Worm (Caenorhabditis elegans): ENCODE measurements around the gene hot-2.

Gene hot-2

DNA sequence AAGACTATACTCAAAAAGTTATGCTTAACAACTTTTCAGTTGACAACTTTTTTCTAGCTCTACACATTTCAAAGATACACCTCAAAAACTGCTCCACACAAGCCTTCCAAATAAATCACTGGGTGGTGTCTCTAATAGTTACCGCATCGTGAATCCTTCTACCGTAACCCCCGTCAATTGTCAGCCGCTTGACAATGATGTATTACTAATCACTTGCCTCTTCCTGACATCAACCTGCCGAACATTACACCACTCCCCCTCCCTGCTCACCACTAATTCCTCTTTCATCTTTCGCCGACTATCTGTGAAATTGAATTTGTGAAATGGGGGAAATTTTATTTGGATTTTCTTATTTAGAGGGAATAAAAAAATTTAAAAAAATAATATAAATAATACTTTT is 7.1 kb downstream of the hot-2 start:
- no peak for TF ChIP-seq bed-1 (GFP tag; IDR thresholded peaks at IDR 0.05)
- no peak for TF ChIP-seq Y56A3A.18 (GFP tag; IDR thresholded peaks at IDR 0.05)

DNA sequence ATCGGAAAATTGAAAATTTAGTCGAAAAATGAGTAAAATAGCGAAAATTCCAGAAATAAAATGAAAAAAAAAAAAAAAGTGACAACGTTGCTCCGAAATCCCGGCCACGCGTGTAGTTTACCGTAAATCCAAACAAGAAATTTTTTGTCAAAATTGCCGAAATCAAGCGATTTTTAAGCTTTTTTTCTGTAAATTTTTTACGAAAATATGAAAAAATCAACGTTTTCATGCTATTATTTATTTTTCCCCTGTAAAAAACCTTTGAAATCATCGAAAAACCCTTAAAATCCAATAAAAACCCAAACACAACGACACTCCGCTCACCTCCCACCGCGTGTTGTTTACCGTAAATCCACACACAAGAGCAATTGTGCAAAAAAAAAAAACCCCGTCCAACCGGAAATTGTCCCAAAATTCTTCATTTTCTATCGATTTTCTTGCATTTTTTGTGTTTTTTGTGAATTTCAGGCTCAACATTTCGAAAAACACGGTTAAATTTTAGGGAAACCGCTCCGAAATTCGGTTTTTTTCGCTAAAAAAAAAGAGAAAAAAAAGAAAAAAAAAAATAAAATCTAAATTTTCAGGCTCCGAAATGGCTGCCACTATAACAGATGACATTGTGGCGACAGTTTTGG is 15.5 kb downstream of the hot-2 start, which contains the start of the genes Y39B6A.3 and pph-5:
Gene Y39B6A.3 (minus strand): TSS at position 51 of the 635 bp plus-strand sequence.
Gene pph-5 (plus strand): TSS at position 585 of the 635 bp plus-strand sequence.
- TF ChIP-seq ztf-26 (tag; optimal IDR thresholded peaks at IDR 0.05) (no peak), B0035.1 (tag; optimal IDR thresholded peaks at IDR 0.05) (no peak), K11D2.4 (GFP tag; IDR thresholded peaks at IDR 0.05) (0 out of 2 replicates have a peak, but pooled peaks have one; percentile 38), K12H6.12 (tag; optimal IDR thresholded peaks at IDR 0.05) (peak; percentile 31), attf-5 (GFP tag; optimal IDR thresholded peaks at IDR 0.05) (peak; percentile 69), lin-40 (tag; optimal IDR thresholded peaks at IDR 0.05) (peak; percentile 36), snpc-4 (GFP tag; optimal IDR thresholded peaks at IDR 0.05) (no peak), snpc-4 (tag; optimal IDR thresholded peaks at IDR 0.05) (peak in 1 of 4 experiments; percentile 36), cebp-1 (GFP tag; IDR thresholded peaks at IDR 0.05) (no peak), cebp-1 (tag; optimal IDR thresholded peaks at IDR 0.05) (peak; percentile 2), attf-3 (GFP tag; conservative IDR thresholded peaks at IDR 0.05) (peak; percentile 98), snpc-3.4 (tag; optimal IDR thresholded peaks at IDR 0.05) (peak; percentile 25), Y53F4B.3 (GFP tag; IDR thresholded peaks at IDR 0.05) (no peak)

DNA sequence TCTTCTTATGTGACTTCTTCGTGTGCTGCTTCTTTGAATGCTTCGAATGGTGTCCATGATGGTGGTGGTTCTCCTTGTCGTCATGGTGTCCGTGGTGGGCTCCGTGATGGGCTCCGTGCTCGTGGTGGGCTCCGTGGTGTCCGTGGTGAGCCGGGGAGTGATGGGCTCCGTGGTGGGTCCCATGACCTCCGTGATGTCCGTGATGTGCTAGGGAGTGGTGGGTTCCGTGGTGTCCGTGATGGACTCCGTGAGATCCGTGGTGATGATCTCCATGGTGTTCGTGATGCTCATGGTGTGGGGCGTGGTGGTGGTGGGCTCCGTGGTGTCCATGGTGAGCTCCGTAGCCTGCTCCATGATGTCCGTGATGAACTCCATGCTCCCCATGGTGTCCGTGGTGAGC is 26.6 kb downstream of the hot-2 start:
- TF ChIP-seq K11D2.4 (GFP tag; IDR thresholded peaks at IDR 0.05) = no peak
- no peak for TF ChIP-seq sdz-38 (tag; optimal IDR thresholded peaks at IDR 0.05)
- peak; percentile 51; the same call in 1 of the 2 replicates for TF ChIP-seq zfh-2 (GFP tag; conservative IDR thresholded peaks at IDR 0.05)
- TF ChIP-seq ztf-22 (GFP tag; optimal IDR thresholded peaks at IDR 0.05) = no peak

DNA sequence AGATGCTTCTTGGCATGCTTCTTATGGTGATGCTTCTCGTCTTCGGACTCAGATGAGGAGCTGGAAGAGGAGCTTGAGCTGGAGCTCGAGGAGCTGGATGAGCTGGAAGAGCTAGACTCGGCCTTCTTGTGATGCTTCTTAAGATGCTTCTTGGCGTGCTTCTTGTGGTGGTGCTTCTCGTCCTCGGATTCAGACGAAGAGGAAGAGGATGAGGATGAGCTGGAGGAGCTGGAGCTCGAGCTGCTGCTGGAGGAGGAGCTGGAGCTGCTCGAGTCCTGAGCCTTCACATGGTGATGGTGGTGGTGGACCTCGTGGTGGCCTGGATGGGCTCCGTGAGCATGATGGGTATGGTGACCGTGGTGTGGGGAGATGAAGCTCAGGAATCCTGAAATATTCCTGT is 28.2 kb downstream of the hot-2 start:
- peak; percentile 83; the same call in 1 of the 2 replicates for TF ChIP-seq egrh-3 (GFP tag; IDR thresholded peaks at IDR 0.05)
- peak; percentile 82 for TF ChIP-seq zfh-2 (GFP tag; conservative IDR thresholded peaks at IDR 0.05)
- 0 out of 2 replicates have a peak, but pooled peaks have one; percentile 32 for TF ChIP-seq Y53G8AR.9 (GFP tag; conservative IDR thresholded peaks at IDR 0.05)
- TF ChIP-seq lag-1 (GFP tag; IDR thresholded peaks at IDR 0.05) = no peak

DNA sequence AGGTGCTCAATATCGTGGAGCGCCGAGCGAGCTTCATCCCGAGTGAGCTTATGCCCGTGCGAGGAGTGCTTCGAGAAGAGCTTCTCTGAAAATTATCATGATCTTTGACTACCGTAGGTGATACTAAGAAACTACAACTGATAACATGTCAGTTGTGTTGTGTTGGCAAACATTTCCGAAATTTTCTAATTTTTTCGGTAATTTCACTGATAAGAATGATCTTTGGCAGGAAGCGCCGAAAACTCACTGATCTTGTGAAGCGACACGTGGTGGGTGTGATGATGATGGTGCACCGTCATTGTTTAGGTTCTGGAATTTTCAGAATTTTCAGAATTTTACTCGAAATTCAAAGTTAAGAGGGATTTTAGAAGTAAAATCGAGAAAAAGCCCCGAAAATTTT is 28.7 kb downstream of the hot-2 start, which contains the start of gene Y39B6A.1:
Gene Y39B6A.1 (minus strand): TSS at position 309 of the 400 bp plus-strand sequence.
- no peak for TF ChIP-seq lin-26 (GFP tag; IDR thresholded peaks at IDR 0.05)
- no peak for TF ChIP-seq ekl-4 (GFP tag; IDR thresholded peaks at IDR 0.05)
- TF ChIP-seq hsf-1 (GFP tag; IDR thresholded peaks at IDR 0.05) = 0 out of 2 replicates have a peak, but pooled peaks have one; percentile 36
- peak; percentile 8 to 24 for TF ChIP-seq let-607 (tag; optimal IDR thresholded peaks at IDR 0.05)
- no peak for TF ChIP-seq B0035.1 (tag; optimal IDR thresholded peaks at IDR 0.05)
- TF ChIP-seq nhr-80 (tag; optimal IDR thresholded peaks at IDR 0.05) = peak; percentile 36
- TF ChIP-seq sea-2 (GFP tag; IDR thresholded peaks at IDR 0.05) = no peak
- no peak for TF ChIP-seq bed-1 (GFP tag; IDR thresholded peaks at IDR 0.05)
- no peak for TF ChIP-seq ceh-79 (tag; optimal IDR thresholded peaks at IDR 0.05)
- no peak for TF ChIP-seq Y67H2A.10 (GFP tag; conservative IDR thresholded peaks at IDR 0.05)
- TF ChIP-seq ceh-40 (GFP tag; IDR thresholded peaks at IDR 0.05) = no peak
